Worm (Caenorhabditis elegans) whole organism, L3 larva: ENCODE measurements around the gene W09H1.4.

Experiments used
- aly-2 ChIP-seq: fragments of 150-350 bp; optimal IDR thresholded peaks from 2 replicates; lab custom pipeline; 2014; ENCODE audit warnings: missing biosample characterization, missing genetic modification characterization
- fos-1 ChIP-seq: fragments of 150-350 bp; optimal IDR thresholded peaks from 2 replicates; lab custom pipeline; 2014; ENCODE audit warnings: missing biosample characterization, missing genetic modification characterization
- snpc-4 ChIP-seq: fragments of 150-350 bp; optimal IDR thresholded peaks from 2 replicates; lab custom pipeline; 2014; ENCODE audit warnings: missing biosample characterization, missing genetic modification characterization
- tbx-2 ChIP-seq: sonication (generic microtip); optimal IDR thresholded peaks from 2 replicates; lab custom pipeline; 2016; ENCODE audit warnings: mild to moderate bottlenecking, missing genetic modification characterization, missing compliant biosample characterization
- unc-62 ChIP-seq: fragments of 150-350 bp; sonication (generic microtip); optimal IDR thresholded peaks from 4 replicates; lab custom pipeline; 2014; ENCODE audit warnings: missing biosample characterization, missing genetic modification reagents, missing genetic modification characterization

DNA sequence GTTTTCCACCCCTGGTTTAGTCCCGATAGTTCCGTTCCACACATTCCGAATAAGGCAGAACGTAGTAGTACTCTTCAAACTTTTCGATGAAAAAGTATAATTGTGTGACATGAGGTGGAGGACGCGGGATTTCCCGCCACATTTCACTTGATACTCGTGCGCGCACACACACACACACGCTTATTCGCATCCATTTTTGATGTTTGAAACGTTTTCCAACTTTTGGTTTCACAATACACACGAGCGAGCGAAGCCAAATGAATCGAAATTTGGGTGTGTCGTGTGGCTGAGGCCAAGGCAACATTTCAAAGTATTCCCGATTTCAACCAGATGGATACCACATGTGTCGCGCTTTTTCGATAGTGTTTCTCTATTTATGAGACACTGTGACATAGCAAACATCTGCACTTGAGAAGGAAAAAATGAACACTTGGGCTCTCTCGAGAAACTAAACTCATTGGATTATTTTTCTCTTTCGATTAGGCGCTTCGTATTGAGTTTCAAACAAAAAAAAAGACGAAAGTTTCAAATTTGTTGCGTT, 10.3 kb downstream of the W09H1.4 start:
- TF ChIP-seq aly-2 (tag; lab: Kevin White, UChicago) (no peak), tbx-2 (tag; lab: Kevin White, UChicago) (no peak), snpc-4 (no peak), unc-62 (no peak), fos-1 (tag; lab: Kevin White, UChicago) (no peak)
